Fruit fly (Drosophila melanogaster) ovary, adult (tissue): ENCODE results near the gene CG18810.
A peak's percentile ranks its signal among the peaks of the same experiment; 100 is the strongest.

ENCODE experiments used
- CG17801 ChIP-seq: fragments of 200-800 bp; optimal IDR thresholded peaks from 2 replicates; lab custom pipeline; 2019; ENCODE audit warnings: missing biosample characterization, mild to moderate bottlenecking, missing genetic modification characterization, moderate library complexity; ENCODE audit not compliant: partially characterized antibody

The CG18810 gene

dm6 chr2L:20673737-20674461 lies 25.2 kb downstream of the CG18810 start:
- TF ChIP-seq CG17801 (GFP tag; lab: Kevin White, UChicago), result no peak

dm6 chr2L:20674718-20675117 lies 26.0 kb downstream of the CG18810 start:
- no peak for TF ChIP-seq CG17801 (GFP tag; lab: Kevin White, UChicago)

dm6 chr2L:20675875-20676274 lies 27.2 kb downstream of the CG18810 start, which contains the start of the genes CG31678 and IKKepsilon:
Gene CG31678, minus strand, starts transcription at chr2L:20675941.
Gene IKKepsilon, plus strand, starts transcription at chr2L:20676045.
- TF ChIP-seq CG17801 (GFP tag; lab: Kevin White, UChicago), result peak; percentile 40

dm6 chr2L:20681648-20682098 lies 33.0 kb downstream of the CG18810 start, which contains the start of gene Cen:
Gene Cen, minus strand, starts transcription at chr2L:20681846.
- TF ChIP-seq CG17801 (GFP tag; lab: Kevin White, UChicago), result peak; percentile 57

dm6 chr2L:20682136-20682733 lies 33.5 kb downstream of the CG18810 start, which contains the start of gene CG2617:
Gene CG2617, plus strand, starts transcription at chr2L:20682368.
- no peak for TF ChIP-seq CG17801 (GFP tag; lab: Kevin White, UChicago)

- TF ChIP-seq CG17801 (GFP tag; lab: Kevin White, UChicago), result no peak
Measured at dm6 chr2L:20688722-20689121, 40.0 kb downstream of the CG18810 start.

dm6 chr2L:20690055-20690454 lies 41.3 kb downstream of the CG18810 start:
- no peak for TF ChIP-seq CG17801 (GFP tag; lab: Kevin White, UChicago)

dm6 chr2L:20695066-20695465 lies 46.4 kb downstream of the CG18810 start:
- no peak for TF ChIP-seq CG17801 (GFP tag; lab: Kevin White, UChicago)
